Fruit fly (Drosophila melanogaster): ENCODE data around the gene kri.

Gene kri

DNA sequence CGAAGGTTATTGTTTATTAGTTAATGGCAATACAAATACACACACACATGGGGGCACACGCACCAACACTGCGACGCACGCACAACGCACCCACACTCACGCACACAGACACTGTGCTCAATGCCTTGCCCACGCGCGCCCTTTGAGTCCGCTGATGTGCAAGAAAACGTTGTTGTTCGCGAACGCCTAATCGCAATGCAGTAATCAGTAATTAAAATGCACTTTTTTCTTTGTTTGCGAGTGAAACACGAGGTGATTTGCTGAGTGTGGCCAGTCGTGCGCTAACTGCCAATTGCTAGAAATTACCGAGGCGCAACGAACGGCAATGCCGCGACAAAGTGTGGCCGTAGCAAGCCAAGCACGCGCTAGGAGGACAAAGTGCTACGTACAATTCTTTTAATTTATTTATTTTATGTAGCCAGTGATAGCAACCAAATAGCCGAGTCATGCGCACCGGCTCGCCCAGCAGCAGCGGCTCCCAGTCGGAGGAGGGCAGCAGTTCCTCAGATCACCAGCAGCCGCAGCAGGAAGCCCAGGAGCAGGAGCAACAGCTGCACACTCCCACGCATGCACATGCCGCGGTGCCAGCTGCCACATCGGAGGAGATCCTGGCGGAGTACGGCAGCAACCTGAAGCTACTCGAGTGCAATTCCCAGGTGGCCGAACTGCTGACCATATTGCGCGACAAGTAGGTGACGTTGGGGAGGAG, at the start of gene kri, which contains the start of gene S6k:
kri (plus strand) TSS at position 341 of the 709 bp plus-strand sequence.
S6k (minus strand) TSS at position 299 of the 709 bp plus-strand sequence.
- TF ChIP-seq CTCF (optimal IDR thresholded peaks at IDR 0.05): peak; percentile 0 to 18
- TF ChIP-seq CG8478 (optimal IDR thresholded peaks at IDR 0.05): no peak

DNA sequence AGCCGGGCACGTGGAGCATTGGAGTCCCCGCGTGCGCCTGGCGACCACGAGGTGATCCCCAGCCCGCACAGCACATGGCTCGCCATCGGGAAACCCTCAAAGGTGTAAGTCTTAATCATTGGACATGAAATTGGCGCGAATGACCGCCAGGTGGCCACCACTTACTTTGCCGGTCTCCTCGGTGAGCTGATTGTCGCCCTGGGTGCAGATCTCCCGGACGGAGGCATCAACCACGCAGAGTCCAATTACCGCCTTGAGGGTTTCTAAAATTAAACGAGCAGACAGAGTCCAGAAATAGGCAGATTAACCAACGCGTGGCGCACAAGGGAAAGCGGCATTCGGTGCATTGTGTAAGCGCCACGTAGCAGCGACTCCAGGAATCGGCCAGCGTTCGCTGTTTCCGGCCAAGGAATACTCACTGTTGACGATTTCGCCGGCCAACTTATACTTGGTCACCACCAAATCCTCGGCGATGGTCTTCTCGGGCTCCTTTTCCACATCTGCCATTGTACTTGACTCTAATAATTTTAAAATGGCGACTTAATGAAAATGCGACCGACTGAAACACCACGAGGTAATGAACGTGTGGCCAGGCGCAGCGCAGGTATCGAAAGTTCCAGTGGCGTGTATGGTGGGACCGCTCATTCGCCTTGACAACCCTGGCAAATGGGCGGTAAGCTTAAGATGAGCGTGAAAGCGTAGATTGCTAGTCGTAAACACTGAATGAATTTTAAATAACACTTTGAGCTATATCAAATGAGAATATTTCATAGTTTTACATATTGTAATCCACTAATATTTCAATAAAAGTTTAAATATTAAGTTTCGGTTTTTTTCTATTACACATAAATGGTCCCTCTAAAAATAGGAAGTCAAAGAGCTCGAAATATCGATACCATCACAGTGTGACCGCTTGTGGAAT, 45.6 kb upstream of the kri start, which contains the start of gene CG10576:
CG10576 (minus strand) TSS at position 781 of the 922 bp plus-strand sequence.
- TF ChIP-seq CTCF (optimal IDR thresholded peaks at IDR 0.05) (peak; percentile 30 to 59), CG8478 (optimal IDR thresholded peaks at IDR 0.05) (no peak)

DNA sequence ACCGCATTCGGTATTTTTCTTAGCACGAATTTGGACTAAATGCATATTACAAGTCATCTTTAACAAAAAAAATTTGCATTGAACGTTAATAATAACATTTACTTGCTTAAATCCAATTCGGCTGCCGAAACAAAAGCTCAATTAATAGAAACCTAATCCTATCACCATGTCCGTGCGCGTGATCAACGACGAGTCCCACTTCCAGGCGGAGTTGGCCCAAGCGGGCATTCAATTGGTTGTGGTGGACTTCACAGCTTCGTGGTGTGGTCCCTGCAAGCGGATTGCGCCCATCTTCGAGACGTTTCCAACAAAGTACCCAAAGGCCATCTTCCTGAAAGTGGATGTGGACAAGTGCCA, 45.0 kb upstream of the kri start, which contains the start of gene Txl:
Txl (plus strand) TSS at position 3 of the 357 bp plus-strand sequence.
- no peak for TF ChIP-seq CG8478 (optimal IDR thresholded peaks at IDR 0.05)
- TF ChIP-seq CTCF (optimal IDR thresholded peaks at IDR 0.05): no peak

DNA sequence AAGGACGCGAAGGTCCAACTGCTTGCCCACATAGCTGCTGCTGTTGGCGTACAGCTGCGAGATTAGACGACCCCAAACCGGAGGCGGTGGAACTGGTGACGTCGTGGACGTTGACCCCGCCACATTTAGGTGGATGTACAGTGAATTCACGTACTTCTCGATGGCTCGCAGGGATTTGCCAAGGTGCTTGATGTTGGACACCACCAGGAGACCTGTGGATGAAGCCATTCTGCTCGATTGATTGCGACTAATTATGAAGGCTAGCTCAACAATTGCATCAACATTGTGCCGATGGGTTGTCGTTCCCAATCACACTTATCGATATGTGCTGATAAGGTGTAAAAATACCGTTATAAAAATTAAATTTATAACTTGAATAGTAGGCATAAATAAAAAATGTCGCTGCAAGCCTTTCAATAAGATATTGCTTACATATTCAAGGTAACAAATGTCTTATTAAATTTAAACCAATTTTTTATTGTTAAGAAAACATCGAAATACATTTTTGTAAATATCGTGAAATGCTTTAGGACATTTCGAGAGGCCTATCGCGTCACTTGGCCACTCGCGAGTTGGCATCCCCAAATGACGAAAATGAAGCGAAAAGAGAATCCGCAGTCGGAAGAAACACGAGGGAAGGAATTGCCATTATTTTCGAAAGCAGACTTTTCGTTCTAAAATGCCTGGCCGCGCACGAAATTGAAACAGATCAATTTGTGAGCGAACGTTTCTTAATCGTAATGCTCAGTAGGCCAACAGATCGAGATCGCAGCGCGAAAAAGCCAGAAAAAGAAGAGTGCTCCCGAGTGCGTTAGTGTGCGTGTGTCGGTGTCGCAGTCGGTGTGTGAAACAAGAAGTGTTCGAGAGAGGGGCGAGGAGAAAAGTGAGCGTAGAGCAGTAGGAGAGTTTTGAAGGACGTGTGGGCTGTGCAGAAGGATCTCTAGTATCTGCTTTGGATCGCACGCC, 42.0 kb upstream of the kri start, which contains the start of the genes Ppat-Dpck and scny:
Ppat-Dpck (minus strand) TSS at position 263 of the 966 bp plus-strand sequence.
scny (plus strand) TSS at position 471 of the 966 bp plus-strand sequence.
- peak in 1 of 2 experiments; percentile 6 for TF ChIP-seq CTCF (optimal IDR thresholded peaks at IDR 0.05)
- TF ChIP-seq CG8478 (optimal IDR thresholded peaks at IDR 0.05): no peak

DNA sequence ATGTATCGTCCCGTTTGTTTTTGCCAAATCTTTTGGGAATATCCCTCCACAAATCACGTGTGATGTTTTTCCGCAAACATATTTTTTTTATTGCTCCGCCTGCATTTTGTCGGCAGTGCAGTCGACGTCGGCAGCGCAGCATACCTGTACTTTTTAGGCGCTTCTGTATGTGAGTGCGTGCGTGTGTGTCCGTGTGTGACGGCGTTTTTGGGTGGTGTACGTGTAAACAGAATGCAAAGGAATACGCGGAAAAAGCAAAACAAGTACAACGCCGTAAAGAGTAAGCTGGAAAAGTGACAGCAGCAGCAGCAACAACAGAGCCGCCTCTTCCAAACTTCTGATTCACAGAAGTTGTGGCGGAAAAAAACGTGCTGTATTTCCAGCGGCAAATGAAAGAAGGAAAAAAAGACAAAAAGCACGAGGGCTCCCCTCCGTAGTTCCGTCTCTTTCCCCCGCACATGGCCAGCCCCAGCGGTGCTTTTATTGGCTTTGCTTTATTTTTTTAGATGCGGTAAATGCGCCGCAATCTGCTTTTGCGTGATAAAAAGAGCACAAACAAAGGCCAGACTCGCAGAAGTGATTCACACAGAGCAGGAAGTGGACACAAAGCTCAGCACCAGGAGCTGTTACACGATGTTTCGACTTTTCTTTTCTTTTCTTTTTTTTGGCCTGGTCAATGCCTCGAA, 40.5 kb upstream of the kri start:
- TF ChIP-seq CTCF (optimal IDR thresholded peaks at IDR 0.05): no peak
- TF ChIP-seq CG8478 (optimal IDR thresholded peaks at IDR 0.05): no peak

DNA sequence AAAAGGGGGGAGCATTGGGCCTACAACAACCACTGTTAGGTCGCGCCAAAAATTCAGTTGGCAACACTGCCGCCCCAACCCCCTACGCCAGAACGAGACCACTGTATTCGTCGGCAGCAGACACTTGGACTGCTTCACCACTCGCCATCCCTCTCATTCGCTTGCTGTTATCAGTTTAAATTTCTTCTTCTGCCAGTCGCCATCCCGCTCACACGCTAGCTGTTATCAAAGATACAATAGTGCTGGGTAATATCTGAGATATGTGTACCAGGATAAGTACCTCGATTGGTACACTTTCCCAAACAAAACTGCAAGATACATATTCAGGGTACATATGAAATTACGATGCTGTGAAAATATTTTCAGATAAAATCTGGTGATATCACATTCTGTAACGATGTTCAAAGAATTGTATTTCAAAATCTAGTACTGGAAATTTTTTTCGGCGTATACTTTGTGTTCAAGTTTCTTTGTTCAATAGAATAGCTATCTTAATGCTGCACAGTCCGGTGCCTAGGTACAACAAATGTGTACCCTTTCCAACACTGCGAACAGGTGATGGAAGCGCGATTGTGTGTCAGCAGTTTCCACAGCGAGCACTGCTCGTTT, 39.9 kb upstream of the kri start:
- TF ChIP-seq CTCF (optimal IDR thresholded peaks at IDR 0.05): peak; percentile 38 to 61
- no peak for TF ChIP-seq CG8478 (optimal IDR thresholded peaks at IDR 0.05)

DNA sequence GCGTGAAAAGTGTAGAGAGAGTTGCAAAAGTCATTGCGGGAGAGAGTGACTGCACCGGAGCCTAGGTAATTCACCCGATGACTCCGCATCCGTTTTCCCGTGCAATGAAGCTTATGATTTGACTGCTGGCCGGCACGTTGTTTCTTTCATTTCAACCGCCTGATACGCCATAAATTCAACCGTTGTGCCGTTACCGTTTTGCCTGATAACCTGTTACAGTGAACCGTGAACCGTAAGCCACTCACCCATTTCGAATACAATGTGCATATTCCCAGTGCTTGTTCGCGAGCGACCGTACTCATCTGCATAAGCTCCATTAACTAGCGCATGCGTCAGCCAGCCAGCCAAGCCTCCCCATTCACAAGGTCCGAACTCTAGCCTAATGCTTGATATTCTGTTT, 36.0 kb upstream of the kri start:
- TF ChIP-seq CG8478 (optimal IDR thresholded peaks at IDR 0.05) (no peak), CTCF (optimal IDR thresholded peaks at IDR 0.05) (no peak)

DNA sequence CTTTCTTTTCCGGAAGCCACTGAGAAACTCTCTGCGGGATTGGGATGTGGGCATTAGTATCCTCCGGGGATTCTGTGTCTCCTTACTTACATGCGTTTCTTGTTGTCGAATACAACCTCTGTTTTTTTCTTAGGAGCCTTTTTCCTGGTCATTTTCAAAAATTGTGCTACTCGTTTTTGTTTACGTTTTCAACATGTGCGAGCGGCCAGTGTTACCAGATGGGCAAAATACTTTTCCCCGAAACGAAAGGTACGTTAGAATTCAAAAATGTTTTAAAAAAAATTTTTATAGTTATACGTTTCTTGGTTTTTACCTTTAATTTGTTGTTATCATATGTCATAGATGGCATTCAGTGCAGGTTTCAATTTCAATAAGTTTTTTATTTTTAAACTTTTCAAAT, 33.7 kb upstream of the kri start, which contains the start of gene vito:
vito (minus strand) TSS at position 220 of the 400 bp plus-strand sequence.
- no peak for TF ChIP-seq CG8478 (optimal IDR thresholded peaks at IDR 0.05)
- TF ChIP-seq CTCF (optimal IDR thresholded peaks at IDR 0.05): no peak

DNA sequence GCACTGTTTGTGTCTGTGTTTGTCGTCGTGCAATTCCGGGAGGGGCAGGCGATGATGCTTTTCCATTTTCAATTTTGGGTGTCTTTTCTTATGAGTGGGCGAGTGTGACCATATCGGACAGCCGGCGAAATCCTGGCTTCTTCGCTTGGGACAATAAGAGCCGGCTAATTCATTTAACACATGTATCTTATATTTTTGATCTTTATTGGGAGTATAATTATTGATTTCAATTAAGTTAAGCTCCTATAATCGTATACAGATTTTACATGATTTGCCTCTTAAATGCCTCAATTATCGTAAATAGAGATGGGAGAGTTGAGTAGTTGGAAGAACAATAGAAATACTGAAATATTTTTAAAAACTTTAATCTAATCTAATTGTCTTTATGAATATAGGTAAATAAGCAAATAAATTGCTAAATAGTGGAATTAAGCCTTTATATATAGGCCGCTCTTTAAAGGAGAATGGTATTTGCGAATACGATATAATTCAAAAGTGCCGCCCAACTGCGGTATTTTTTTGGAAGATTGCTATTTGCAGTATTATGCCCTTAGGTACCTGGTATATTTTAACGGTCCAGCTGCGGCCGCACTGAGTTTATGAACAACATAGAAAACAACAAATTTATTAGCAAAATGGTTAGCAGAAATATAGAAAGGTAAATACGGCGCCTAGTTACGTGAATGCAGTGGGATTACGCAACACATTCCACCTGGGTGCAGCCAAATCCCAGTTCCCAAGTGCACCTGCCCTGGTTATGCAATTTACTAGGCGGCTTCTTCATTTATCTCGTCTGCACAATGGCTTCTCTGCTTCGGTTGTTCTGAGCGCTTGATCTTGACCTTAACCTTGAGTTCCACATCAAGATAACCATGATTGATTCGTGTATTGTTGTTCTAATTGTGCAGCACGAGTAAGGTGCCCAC, 31.0 kb upstream of the kri start, which contains the start of the genes Myt1, PGRP-LD and Pmi:
Myt1 (minus strand) TSS at position 116 of the 926 bp plus-strand sequence.
PGRP-LD (plus strand) TSS at position 576 of the 926 bp plus-strand sequence.
Pmi (plus strand) TSS at position 576 of the 926 bp plus-strand sequence.
- TF ChIP-seq CTCF (optimal IDR thresholded peaks at IDR 0.05) (no peak), CG8478 (optimal IDR thresholded peaks at IDR 0.05) (no peak)

DNA sequence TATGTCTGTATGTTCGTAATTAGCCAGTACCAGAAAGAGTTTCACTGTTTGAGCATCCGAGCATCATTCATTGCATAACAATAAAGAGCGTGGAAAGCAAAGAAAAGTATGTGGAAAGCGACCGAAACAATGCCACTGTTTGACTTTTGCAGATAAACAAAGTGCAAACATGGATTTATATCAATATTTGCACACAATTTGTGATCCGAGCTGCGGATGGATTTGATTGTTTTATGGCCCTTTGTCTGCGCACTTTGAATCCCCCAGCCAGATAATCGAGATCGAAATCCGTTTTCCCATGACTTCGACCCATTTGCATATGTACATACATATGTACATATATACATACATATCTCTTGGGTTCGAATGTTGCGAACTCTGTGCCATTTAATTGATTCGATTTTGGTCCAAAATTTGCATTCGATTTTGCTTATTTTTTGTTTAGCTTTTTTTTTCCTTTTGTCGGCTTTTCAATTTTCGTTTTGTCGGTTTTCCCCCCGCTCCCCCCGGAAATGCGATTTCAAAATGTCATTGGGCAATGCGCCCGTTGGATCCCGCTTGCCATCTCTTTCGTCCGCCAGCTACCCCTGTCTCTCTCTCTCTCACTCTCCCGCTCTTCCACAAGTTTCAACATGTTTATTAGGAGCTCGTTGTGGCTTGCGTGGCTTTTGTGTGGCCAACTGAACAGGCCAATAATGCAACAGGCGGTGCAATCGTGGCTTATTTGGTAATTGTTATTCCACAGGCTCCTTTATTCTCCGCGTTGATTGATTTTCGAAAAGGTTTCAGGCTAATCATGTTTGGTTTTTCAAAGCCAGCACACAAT, 25.3 kb upstream of the kri start:
- TF ChIP-seq CG8478 (optimal IDR thresholded peaks at IDR 0.05) (no peak), CTCF (optimal IDR thresholded peaks at IDR 0.05) (no peak)

DNA sequence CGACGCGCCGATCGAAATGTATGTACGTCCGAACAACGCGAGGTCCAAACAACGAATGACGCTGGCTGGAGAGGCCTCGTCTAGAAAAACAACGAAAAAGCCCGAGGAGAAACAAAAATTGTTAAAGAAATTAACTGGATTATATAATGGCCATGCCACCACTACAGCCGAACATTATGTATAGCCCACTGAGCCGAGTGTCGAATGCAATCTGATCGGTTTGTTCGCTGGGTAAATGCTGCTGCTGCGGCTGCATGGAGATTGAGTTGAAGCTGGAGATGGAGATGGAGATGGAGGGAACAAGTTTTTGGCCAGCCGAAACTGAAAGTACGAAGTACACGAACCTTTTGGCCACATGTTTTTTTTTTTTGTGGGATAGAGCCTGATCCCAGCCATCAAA, 24.2 kb upstream of the kri start, which contains the start of gene Cralbp:
Cralbp (minus strand) TSS at position 115 of the 400 bp plus-strand sequence.
- no peak for TF ChIP-seq CTCF (optimal IDR thresholded peaks at IDR 0.05)
- no peak for TF ChIP-seq CG8478 (optimal IDR thresholded peaks at IDR 0.05)
